Worm (Caenorhabditis elegans) whole organism, L2 larva: ENCODE measurements around the gene srh-112.

Source experiments
- C34F6.9 ChIP-seq: fragments of 150-350 bp; optimal IDR thresholded peaks from 2 replicates; lab custom pipeline; 2014; ENCODE audit warnings: missing biosample characterization, missing genetic modification characterization
- R02D3.7 ChIP-seq: fragments of 150-350 bp; optimal IDR thresholded peaks from 2 replicates; lab custom pipeline; 2014; ENCODE audit warnings: missing biosample characterization, missing genetic modification characterization
- ZK546.5 ChIP-seq: sonication (generic microtip); optimal IDR thresholded peaks from 2 replicates; lab custom pipeline; 2017; ENCODE audit warnings: missing biosample characterization, missing genetic modification characterization
- alr-1 ChIP-seq: fragments of 150-350 bp; optimal IDR thresholded peaks from 2 replicates; lab custom pipeline; 2014; ENCODE audit warnings: missing biosample characterization, missing genetic modification characterization
- ama-1 ChIP-seq: fragments of 150-350 bp; optimal IDR thresholded peaks from 2 replicates; lab custom pipeline; 2018; ENCODE audit warnings: inconsistent platforms
- blmp-1 ChIP-seq: sonication (generic microtip); optimal IDR thresholded peaks from 2 replicates; lab custom pipeline; 2017; ENCODE audit warnings: missing genetic modification characterization, mild to moderate bottlenecking, missing compliant biosample characterization, antibody characterized with exemption, moderate library complexity; ENCODE audit not compliant: insufficient read depth
- ceh-82 ChIP-seq: fragments of 150-350 bp; optimal IDR thresholded peaks from 2 replicates; lab custom pipeline; 2014; ENCODE audit warnings: missing biosample characterization, missing genetic modification characterization
- crh-2 ChIP-seq: sonication (generic microtip); optimal IDR thresholded peaks from 2 replicates; lab custom pipeline; 2017; ENCODE audit warnings: missing biosample characterization, missing genetic modification characterization
- egl-27 ChIP-seq: sonication (generic microtip); optimal IDR thresholded peaks from 3 replicates; lab custom pipeline; 2017; ENCODE audit warnings: missing biosample characterization, missing genetic modification reagents, missing genetic modification characterization
- elt-1 ChIP-seq: fragments of 150-350 bp; optimal IDR thresholded peaks from 2 replicates; lab custom pipeline; 2014; ENCODE audit warnings: missing biosample characterization, missing genetic modification characterization
- elt-3 ChIP-seq: sonication (generic microtip); optimal IDR thresholded peaks from 2 replicates; lab custom pipeline; 2017; ENCODE audit warnings: missing biosample characterization, missing genetic modification characterization
- fos-1 ChIP-seq: fragments of 150-350 bp; optimal IDR thresholded peaks from 2 replicates; lab custom pipeline; 2014; ENCODE audit warnings: missing biosample characterization, missing genetic modification characterization
- gmeb-1 ChIP-seq: fragments of 150-350 bp; optimal IDR thresholded peaks from 2 replicates; lab custom pipeline; 2014; ENCODE audit warnings: missing biosample characterization, missing genetic modification characterization
- lin-13 ChIP-seq: fragments of 150-350 bp; optimal IDR thresholded peaks from 2 replicates; lab custom pipeline; 2014; ENCODE audit warnings: missing biosample characterization, missing genetic modification reagents, missing genetic modification characterization
- mab-5 ChIP-seq: fragments of 150-350 bp; optimal IDR thresholded peaks from 2 replicates; lab custom pipeline; 2014; ENCODE audit warnings: missing biosample characterization, missing genetic modification characterization
- mbf-1 ChIP-seq: sonication (generic microtip); optimal IDR thresholded peaks from 2 replicates; lab custom pipeline; 2017; ENCODE audit warnings: missing biosample characterization, missing genetic modification characterization
- mdl-1 ChIP-seq, 2 experiments: fragments of 150-350 bp in 1 of 2; sonication (generic microtip) in 1 of 2; optimal IDR thresholded peaks; 2 replicates each; lab custom pipeline; 2017; ENCODE audit warnings: missing biosample characterization in 2 of 2, missing genetic modification characterization in 2 of 2
- nhr-10 ChIP-seq: sonication (generic microtip); optimal IDR thresholded peaks from 2 replicates; lab custom pipeline; 2017; ENCODE audit warnings: missing biosample characterization, missing genetic modification characterization
- nhr-11 ChIP-seq: fragments of 150-350 bp; optimal IDR thresholded peaks from 2 replicates; lab custom pipeline; 2014; ENCODE audit warnings: missing biosample characterization, missing genetic modification characterization
- nhr-12 ChIP-seq: fragments of 150-350 bp; optimal IDR thresholded peaks from 2 replicates; lab custom pipeline; 2014; ENCODE audit warnings: missing biosample characterization, missing genetic modification characterization
- nhr-21 ChIP-seq: fragments of 150-350 bp; optimal IDR thresholded peaks from 2 replicates; lab custom pipeline; 2014; ENCODE audit warnings: missing biosample characterization, missing genetic modification characterization
- nhr-23 ChIP-seq: fragments of 150-350 bp; optimal IDR thresholded peaks from 2 replicates; lab custom pipeline; 2014; ENCODE audit warnings: missing biosample characterization, missing genetic modification reagents, missing genetic modification characterization
- nhr-237 ChIP-seq: fragments of 150-350 bp; optimal IDR thresholded peaks from 2 replicates; lab custom pipeline; 2014; ENCODE audit warnings: missing biosample characterization, missing genetic modification characterization
- nhr-25 ChIP-seq: fragments of 150-350 bp; sonication (generic microtip); optimal IDR thresholded peaks from 3 replicates; lab custom pipeline; 2014; ENCODE audit warnings: missing biosample characterization, missing genetic modification characterization
- nhr-6 ChIP-seq: fragments of 150-350 bp; optimal IDR thresholded peaks from 2 replicates; lab custom pipeline; 2014; ENCODE audit warnings: missing biosample characterization, missing genetic modification characterization
- nhr-77 ChIP-seq: fragments of 150-350 bp; optimal IDR thresholded peaks from 2 replicates; lab custom pipeline; 2014; ENCODE audit warnings: missing biosample characterization, missing genetic modification characterization
- sem-4 ChIP-seq: fragments of 150-350 bp; optimal IDR thresholded peaks from 2 replicates; lab custom pipeline; 2014; ENCODE audit warnings: missing biosample characterization, missing genetic modification reagents, missing genetic modification characterization
- skn-1 ChIP-seq: sonication (generic microtip); optimal IDR thresholded peaks from 2 replicates; lab custom pipeline; 2017; ENCODE audit warnings: missing biosample characterization, missing genetic modification characterization
- sma-3 ChIP-seq: sonication (generic microtip); optimal IDR thresholded peaks from 2 replicates; lab custom pipeline; 2016; ENCODE audit warnings: missing genetic modification reagents, missing genetic modification characterization, missing compliant biosample characterization
- sma-9 ChIP-seq, 2 experiments: fragments of 150-350 bp in 1 of 2; sonication (generic microtip) in 1 of 2; optimal IDR thresholded peaks; 2 replicates each; lab custom pipeline; 2014 to 2016; ENCODE audit warnings: missing genetic modification characterization in 2 of 2, mild to moderate bottlenecking in 1 of 2, missing biosample characterization in 1 of 2, missing compliant biosample characterization in 1 of 2, missing genetic modification reagents in 1 of 2, moderate library complexity in 1 of 2
- unc-55 ChIP-seq: fragments of 150-350 bp; sonication (generic microtip); optimal IDR thresholded peaks from 3 replicates; lab custom pipeline; 2014; ENCODE audit warnings: missing biosample characterization, missing genetic modification reagents, missing genetic modification characterization
- unc-62 ChIP-seq: fragments of 150-350 bp; optimal IDR thresholded peaks from 2 replicates; lab custom pipeline; 2014; ENCODE audit warnings: missing biosample characterization, missing genetic modification reagents, missing genetic modification characterization
- ztf-11 ChIP-seq: sonication (generic microtip); optimal IDR thresholded peaks from 2 replicates; lab custom pipeline; 2017; ENCODE audit warnings: missing biosample characterization, missing genetic modification characterization
- ztf-4 ChIP-seq: fragments of 150-350 bp; optimal IDR thresholded peaks from 2 replicates; lab custom pipeline; 2014; ENCODE audit warnings: missing biosample characterization, missing genetic modification characterization

Gene srh-112

ce11 chrV:17245406-17245805 lies 19.4 kb upstream of the srh-112 start, which contains the start of gene clec-242:
Gene clec-242, minus strand, starts transcription at chrV:17245506.
- no peak for TF ChIP-seq R02D3.7 (tag; lab: Kevin White, UChicago)

DNA sequence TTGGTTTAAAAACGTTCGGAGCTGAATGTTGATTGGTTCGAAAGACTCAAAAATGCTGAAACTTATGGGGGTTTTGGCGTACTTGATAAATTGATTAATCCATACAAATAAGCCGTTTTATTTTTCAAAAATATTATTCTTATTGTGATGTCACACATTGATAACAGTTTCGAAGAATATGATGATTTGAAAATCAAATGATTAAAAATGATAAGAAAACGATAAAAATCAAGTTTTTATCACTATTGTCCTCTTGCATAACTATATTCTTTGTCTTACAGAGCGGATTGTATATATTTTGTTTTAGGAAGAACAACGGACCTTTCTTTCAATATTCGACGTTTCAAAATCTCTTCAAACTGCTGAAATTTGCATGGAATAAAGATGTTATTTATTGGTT lies 17.0 kb upstream of the srh-112 start:
- no peak for TF ChIP-seq nhr-6 (tag; lab: Kevin White, UChicago)
- peak; percentile 87 for TF ChIP-seq fos-1
- TF ChIP-seq, all 48 proteins: peak for 1

ce11 chrV:17242552-17242951 lies 16.5 kb upstream of the srh-112 start, which contains the start of gene Y68A4B.3:
Gene Y68A4B.3, minus strand, starts transcription at chrV:17242652.
- TF ChIP-seq sma-3 (GFP tag; lab: Kevin White, UChicago) = no peak
- no peak for TF ChIP-seq C34F6.9 (tag; lab: Kevin White, UChicago)
- no peak for TF ChIP-seq blmp-1
- no peak for TF ChIP-seq sma-9 (GFP tag; optimal IDR thresholded peaks at IDR 0.05; lab: Kevin White, UChicago)
- no peak for TF ChIP-seq sma-9 (tag; optimal IDR thresholded peaks at IDR 0.05; lab: Kevin White, UChicago)
- no peak for TF ChIP-seq nhr-237 (tag; lab: Kevin White, UChicago)
- TF ChIP-seq elt-3 (tag; lab: Kevin White, UChicago) = no peak
- no peak for TF ChIP-seq fos-1
- TF ChIP-seq alr-1 (tag; lab: Kevin White, UChicago) = no peak
- TF ChIP-seq ama-1 (lab: Kevin White, UChicago) = no peak
- no peak for TF ChIP-seq ZK546.5
- TF ChIP-seq nhr-10 (tag; lab: Kevin White, UChicago) = no peak
- no peak for TF ChIP-seq elt-1 (tag; lab: Kevin White, UChicago)
- no peak for TF ChIP-seq ztf-11 (tag; lab: Kevin White, UChicago)
- TF ChIP-seq nhr-77 (tag; lab: Kevin White, UChicago) = no peak
- no peak for TF ChIP-seq unc-62 (GFP tag; lab: Kevin White, UChicago)
- no peak for TF ChIP-seq nhr-6 (tag; lab: Kevin White, UChicago)
- TF ChIP-seq egl-27 (tag; lab: Kevin White, UChicago) = no peak
- TF ChIP-seq mbf-1 (tag; lab: Kevin White, UChicago) = no peak
- no peak for TF ChIP-seq skn-1

DNA sequence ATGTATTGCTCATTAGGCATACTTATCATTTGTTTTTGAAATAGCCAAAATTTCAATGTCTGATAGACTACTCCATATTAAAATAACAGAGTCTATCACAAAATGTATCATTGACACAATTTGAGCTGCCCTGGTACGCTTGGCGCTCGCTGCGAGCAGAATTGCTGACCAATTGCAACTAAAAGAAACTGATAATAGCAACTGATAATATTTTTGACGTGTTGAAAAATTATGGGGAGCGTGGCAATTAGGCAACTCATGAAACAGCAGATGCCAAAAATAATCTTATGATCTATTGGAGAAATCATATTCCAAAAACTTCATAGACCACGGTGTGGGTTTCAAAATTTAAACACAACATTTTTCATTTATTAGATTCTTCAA lies 15.3 kb upstream of the srh-112 start:
- TF ChIP-seq gmeb-1 (tag; lab: Kevin White, UChicago) (peak; percentile 25), nhr-6 (tag; lab: Kevin White, UChicago) (no peak), nhr-237 (tag; lab: Kevin White, UChicago) (no peak), fos-1 (peak; percentile 83), sem-4 (tag; lab: Kevin White, UChicago) (no peak), mdl-1 (tag; optimal IDR thresholded peaks at IDR 0.05; lab: Kevin White, UChicago) (no peak), elt-3 (tag; lab: Kevin White, UChicago) (no peak), lin-13 (GFP tag; lab: Kevin White, UChicago) (no peak), sma-9 (GFP tag; optimal IDR thresholded peaks at IDR 0.05; lab: Kevin White, UChicago) (peak; percentile 24), sma-9 (tag; optimal IDR thresholded peaks at IDR 0.05; lab: Kevin White, UChicago) (no peak), ceh-82 (tag; lab: Kevin White, UChicago) (no peak), nhr-12 (tag; lab: Kevin White, UChicago) (no peak), crh-2 (no peak), nhr-25 (tag; lab: Kevin White, UChicago) (no peak)

- no peak for TF ChIP-seq mdl-1 (tag; optimal IDR thresholded peaks at IDR 0.05; lab: Kevin White, UChicago)
- TF ChIP-seq fos-1 = peak; percentile 73
Measured at ce11 chrV:17240579-17241277, 14.7 kb upstream of the srh-112 start.

DNA sequence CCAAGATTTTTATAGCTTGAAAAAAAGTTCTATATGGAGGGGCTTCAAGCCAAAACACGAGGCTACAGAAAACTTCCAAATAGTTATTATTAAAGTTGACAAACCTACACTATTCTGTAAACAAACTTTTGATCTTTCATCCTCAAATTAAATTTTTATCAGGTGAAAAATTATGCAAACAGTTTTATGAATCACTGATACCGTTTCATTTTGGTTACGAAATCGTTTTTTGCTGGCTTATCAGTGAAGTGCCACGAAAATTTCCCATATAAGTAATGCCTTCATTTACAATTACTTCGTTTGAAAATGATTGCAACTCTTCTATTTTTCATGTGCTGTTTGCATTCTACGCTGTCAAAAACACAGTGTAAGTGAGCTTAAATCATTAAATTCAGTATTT lies 12.8 kb upstream of the srh-112 start, which contains the start of gene T19C9.8:
Gene T19C9.8, plus strand, starts transcription at position 299 of the 400 bp plus-strand sequence.
- TF ChIP-seq mab-5 (tag; lab: Kevin White, UChicago) (no peak), nhr-21 (tag; lab: Kevin White, UChicago) (no peak), nhr-23 (tag; lab: Kevin White, UChicago) (no peak), unc-55 (no peak), nhr-6 (tag; lab: Kevin White, UChicago) (no peak), nhr-11 (tag; lab: Kevin White, UChicago) (no peak), sma-9 (GFP tag; optimal IDR thresholded peaks at IDR 0.05; lab: Kevin White, UChicago) (peak; percentile 10), sma-9 (tag; optimal IDR thresholded peaks at IDR 0.05; lab: Kevin White, UChicago) (no peak), fos-1 (peak; percentile 95), lin-13 (GFP tag; lab: Kevin White, UChicago) (no peak), nhr-12 (tag; lab: Kevin White, UChicago) (no peak), R02D3.7 (tag; lab: Kevin White, UChicago) (no peak), ceh-82 (tag; lab: Kevin White, UChicago) (no peak), ztf-4 (tag; lab: Kevin White, UChicago) (no peak)
